Worm (Caenorhabditis elegans): ENCODE data around the gene C37C3.12.

- TF ChIP-seq dao-5 (tag; optimal IDR thresholded peaks at IDR 0.05), result no peak
- TF ChIP-seq him-1 (tag; optimal IDR thresholded peaks at IDR 0.05), result no peak
- TF ChIP-seq W03F9.2 (tag; optimal IDR thresholded peaks at IDR 0.05), result no peak
Measured at ce11 chrV:7793067-7793466, 46.3 kb downstream of the C37C3.12 start, which contains the start of gene flp-21.
